Fruit fly (Drosophila melanogaster) whole organism: ENCODE data around the gene TkR99D.

Experiments
- Dll ChIP-seq: fragments of >200 bp; optimal IDR thresholded peaks from 2 replicates; lab custom pipeline; 2017
- pan ChIP-seq: fragments of >200 bp; optimal IDR thresholded peaks from 2 replicates; lab custom pipeline; 2017

DNA sequence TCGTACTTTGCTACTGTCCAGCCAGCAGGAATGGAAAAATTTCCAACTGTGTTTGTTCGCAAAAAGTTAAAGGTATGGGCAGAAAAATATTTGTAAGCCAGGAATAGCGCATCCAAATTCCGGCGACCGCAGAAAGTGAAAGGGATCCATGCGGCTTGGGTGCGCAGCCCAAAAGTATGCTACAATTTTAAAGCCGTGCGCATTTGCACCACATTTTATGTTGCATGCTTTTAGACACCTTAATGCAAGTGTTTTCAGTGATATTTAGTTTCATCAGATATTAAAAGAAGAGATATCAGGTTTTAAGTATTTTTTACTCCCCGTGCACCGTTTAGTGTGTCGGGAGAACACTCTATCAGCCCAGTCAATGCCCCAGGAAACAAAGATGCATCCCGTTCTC lies 6.1 kb downstream of the TkR99D start:
- TF ChIP-seq pan (no peak), Dll (lab: Kevin White, UChicago) (no peak)
